Fruit fly (Drosophila melanogaster) whole organism: ENCODE data around the gene Act5C.

Experiments used
- CG8478 ChIP-seq: fragments of >200 bp; optimal IDR thresholded peaks from 2 replicates; lab custom pipeline; 2018; ENCODE audit warnings: inconsistent platforms
- Dll ChIP-seq: fragments of >200 bp; optimal IDR thresholded peaks from 2 replicates; lab custom pipeline; 2017
- pan ChIP-seq: fragments of >200 bp; optimal IDR thresholded peaks from 2 replicates; lab custom pipeline; 2017
- psq ChIP-seq: fragments of >200 bp; optimal IDR thresholded peaks from 2 replicates; lab custom pipeline; 2017
- usp ChIP-seq: fragments of >200 bp; optimal IDR thresholded peaks from 2 replicates; lab custom pipeline; 2017; ENCODE audit warnings: missing biosample characterization, missing genetic modification characterization, mixed read lengths

DNA sequence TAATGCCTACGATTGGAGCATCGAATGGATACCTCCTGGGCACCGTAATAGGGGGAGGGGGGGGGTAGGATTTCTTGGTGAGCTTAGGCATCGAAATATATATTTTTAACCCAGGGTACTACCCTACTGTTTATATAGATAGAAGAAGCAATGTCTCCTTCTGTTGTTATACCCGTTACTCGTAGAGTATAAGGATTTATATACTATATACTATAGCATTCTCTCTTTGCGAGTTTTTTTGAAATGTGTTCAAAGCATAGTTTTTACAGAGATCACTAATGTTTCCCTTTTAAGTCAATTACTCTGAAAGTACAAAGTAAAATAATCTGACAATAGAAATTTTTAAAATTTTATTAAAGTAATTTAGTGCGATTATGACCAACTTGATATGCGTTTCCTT, 47.2 kb upstream of the Act5C start, which contains the start of gene CG43136:
- TF ChIP-seq usp (GFP tag; lab: Kevin White, UChicago) (no peak), CG8478 (lab: Kevin White, UChicago) (no peak), pan (lab: Kevin White, UChicago) (no peak), Dll (lab: Kevin White, UChicago) (no peak), psq (lab: Kevin White, UChicago) (no peak)
